Fruit fly (Drosophila melanogaster) whole organism, embryonic: ENCODE results near the gene Agpat4.
A peak's percentile ranks its signal among the peaks of the same experiment; 100 is the strongest.

Experiments
- Atf6 ChIP-seq: fragments of 200-800 bp; sonication (Bioruptor generic); IDR thresholded peaks from 2 replicates; pipeline ENCODE4 v1.3.6; 2022; ENCODE audit warnings: missing biosample characterization, missing genetic modification characterization
- Bgb ChIP-seq: fragments of 200-800 bp; sonication (Bioruptor generic); IDR thresholded peaks from 2 replicates; pipeline ENCODE4 v1.3.6; 2022; ENCODE audit warnings: missing biosample characterization, missing genetic modification characterization; ENCODE audit not compliant: partially characterized antibody
- CG10267 ChIP-seq: fragments of 200-800 bp; sonication (Bioruptor generic); optimal IDR thresholded peaks from 2 replicates; lab custom pipeline; 2018; ENCODE audit warnings: missing biosample characterization, mild to moderate bottlenecking, missing genetic modification characterization, moderate library complexity
- CG10274 ChIP-seq: fragments of 200-800 bp; sonication (Bioruptor generic); optimal IDR thresholded peaks from 3 replicates; lab custom pipeline; 2017; ENCODE audit warnings: missing biosample characterization, mild to moderate bottlenecking, missing genetic modification characterization
- CG12769 ChIP-seq: fragments of 200-800 bp; sonication (Bioruptor generic); optimal IDR thresholded peaks from 2 replicates; lab custom pipeline; 2019; ENCODE audit warnings: missing biosample characterization, mild to moderate bottlenecking, missing genetic modification characterization, moderate library complexity
- CG14710 ChIP-seq: fragments of 200-800 bp; sonication (Bioruptor generic); optimal IDR thresholded peaks from 3 replicates; lab custom pipeline; 2019; ENCODE audit warnings: missing biosample characterization, mild to moderate bottlenecking, missing genetic modification characterization, moderate library complexity
- CG15514 ChIP-seq: fragments of 200-800 bp; sonication (Bioruptor generic); optimal IDR thresholded peaks from 3 replicates; lab custom pipeline; 2017; ENCODE audit warnings: missing biosample characterization, missing genetic modification characterization, mild to moderate bottlenecking, moderate library complexity, missing genetic modification reagents
- CG17612 ChIP-seq: fragments of 200-800 bp; sonication (Bioruptor generic); IDR thresholded peaks from 2 replicates; pipeline ENCODE4 v1.3.6; 2022; ENCODE audit warnings: missing biosample characterization, missing genetic modification characterization
- CG2116 ChIP-seq: fragments of 200-800 bp; sonication (Bioruptor generic); optimal IDR thresholded peaks from 3 replicates; lab custom pipeline; 2018; ENCODE audit warnings: missing biosample characterization, mild to moderate bottlenecking, missing genetic modification characterization
- CG3726 ChIP-seq: fragments of 200-800 bp; sonication (Bioruptor generic); IDR thresholded peaks from 3 replicates; pipeline ENCODE4, ENCODE4 v1.3.6; 2022; ENCODE audit warnings: missing biosample characterization, missing genetic modification characterization
- CG6272 ChIP-seq: fragments of 200-800 bp; sonication (Bioruptor generic); IDR thresholded peaks from 2 replicates; pipeline ENCODE4 v1.3.6; 2022; ENCODE audit warnings: missing biosample characterization, missing genetic modification characterization
- CG7786 ChIP-seq: fragments of 200-800 bp; sonication (Bioruptor generic); optimal IDR thresholded peaks from 2 replicates; lab custom pipeline; 2016; ENCODE audit warnings: missing biosample characterization, missing genetic modification characterization
- CG8089 ChIP-seq: fragments of 200-800 bp; sonication (Bioruptor generic); optimal IDR thresholded peaks from 3 replicates; lab custom pipeline; 2016; ENCODE audit warnings: missing biosample characterization, missing genetic modification characterization
- CG8290 ChIP-seq, 3 experiments: fragments of 200-800 bp; sonication (Bioruptor generic); optimal IDR thresholded peaks; 2 replicates each; lab custom pipeline; 2016 to 2019; ENCODE audit warnings: missing biosample characterization in 3 of 3, missing genetic modification characterization in 3 of 3, mild to moderate bottlenecking in 2 of 3, moderate library complexity in 1 of 3
- CG8944 ChIP-seq: fragments of 200-800 bp; sonication (Bioruptor generic); optimal IDR thresholded peaks from 3 replicates; lab custom pipeline; 2016; ENCODE audit warnings: missing biosample characterization, missing genetic modification characterization
- Dfd ChIP-seq, 2 experiments: fragments of >200 bp; optimal IDR thresholded peaks; 2 replicates each; lab custom pipeline; 2017; ENCODE audit warnings: missing biosample characterization in 2 of 2, missing genetic modification characterization in 2 of 2
- Dll ChIP-seq: fragments of 200-800 bp; sonication (Bioruptor generic); IDR thresholded peaks from 4 replicates; pipeline ENCODE4 v1.3.6; 2022; ENCODE audit warnings: missing biosample characterization, missing genetic modification characterization; ENCODE audit not compliant: partially characterized antibody
- Doc2 ChIP-seq: fragments of 200-800 bp; sonication (Bioruptor generic); IDR thresholded peaks from 2 replicates; pipeline ENCODE4 v1.3.6; 2022; ENCODE audit warnings: missing biosample characterization, missing genetic modification characterization
- Dp ChIP-seq: fragments of 200-800 bp; sonication (Bioruptor generic); optimal IDR thresholded peaks from 2 replicates; lab custom pipeline; 2018; ENCODE audit warnings: missing biosample characterization, mild to moderate bottlenecking, missing genetic modification characterization, moderate library complexity
- E2f2 ChIP-seq: fragments of 200-800 bp; sonication (Bioruptor generic); IDR thresholded peaks from 2 replicates; pipeline ENCODE4 v1.3.6; 2022; ENCODE audit warnings: missing biosample characterization, missing genetic modification characterization
- HLHmδ ChIP-seq: fragments of 200-800 bp; sonication (Bioruptor generic); optimal IDR thresholded peaks from 2 replicates; lab custom pipeline; 2018; ENCODE audit warnings: missing biosample characterization, mild to moderate bottlenecking, missing genetic modification characterization, moderate library complexity
- HmgD ChIP-seq: fragments of 200-800 bp; sonication (Bioruptor generic); optimal IDR thresholded peaks from 3 replicates; lab custom pipeline; 2016; ENCODE audit warnings: missing biosample characterization, missing genetic modification characterization
- Med ChIP-seq: fragments of 200-800 bp; sonication (Bioruptor generic); peaks from one replicate; lab custom pipeline; 2016; ENCODE audit warnings: missing biosample characterization, missing genetic modification characterization, mild to moderate bottlenecking, inconsistent platforms, moderate library complexity
- Pdp1 ChIP-seq, 2 experiments: fragments of 200-800 bp; sonication (Bioruptor generic); optimal IDR thresholded peaks; 3 replicates each; lab custom pipeline; 2016; ENCODE audit warnings: missing biosample characterization in 2 of 2, missing genetic modification characterization in 2 of 2, mild to moderate bottlenecking in 1 of 2, moderate library complexity in 1 of 2
- Rx ChIP-seq: fragments of 200-800 bp; sonication (Bioruptor generic); IDR thresholded peaks from 2 replicates; pipeline ENCODE4 v1.3.6; 2022; ENCODE audit warnings: missing biosample characterization, missing genetic modification characterization
- Sin3A ChIP-seq: fragments of >200 bp; optimal IDR thresholded peaks from 2 replicates; lab custom pipeline; 2018
- Trl ChIP-seq, 3 experiments: fragments of >200 bp in 2 of 3; fragments of 200-800 bp in 1 of 3; sonication (Bioruptor generic) in 1 of 3; optimal IDR thresholded peaks; 2 replicates in 1 of 3; 3 replicates in 2 of 3; lab custom pipeline; 2016 to 2017; ENCODE audit warnings: missing biosample characterization in 1 of 3, missing genetic modification characterization in 1 of 3
- ac ChIP-seq: fragments of 200-800 bp; sonication (Bioruptor generic); optimal IDR thresholded peaks from 3 replicates; lab custom pipeline; 2017; ENCODE audit warnings: missing biosample characterization, mild to moderate bottlenecking, missing genetic modification characterization
- bbx ChIP-seq: fragments of 200-800 bp; sonication (Bioruptor generic); IDR thresholded peaks from 2 replicates; pipeline ENCODE4 v1.3.6; 2022; ENCODE audit warnings: missing biosample characterization, missing genetic modification characterization; ENCODE audit not compliant: partially characterized antibody
- cg ChIP-seq: fragments of 200-800 bp; sonication (Bioruptor generic); optimal IDR thresholded peaks from 3 replicates; lab custom pipeline; 2019; ENCODE audit warnings: missing biosample characterization, mild to moderate bottlenecking, missing genetic modification characterization, moderate library complexity
- chinmo ChIP-seq: fragments of 200-800 bp; sonication (Bioruptor generic); IDR thresholded peaks from 4 replicates; pipeline ENCODE4 v1.3.6; 2022; ENCODE audit warnings: missing biosample characterization, missing genetic modification characterization; ENCODE audit not compliant: partially characterized antibody
- ci ChIP-seq: fragments of 200-800 bp; sonication (Bioruptor generic); IDR thresholded peaks from 3 replicates; pipeline ENCODE4 v1.3.6; 2022; ENCODE audit warnings: missing biosample characterization, missing genetic modification characterization
- dan ChIP-seq: fragments of 200-800 bp; sonication (Bioruptor generic); IDR thresholded peaks from 2 replicates; pipeline ENCODE4 v1.3.6; 2022; ENCODE audit warnings: missing biosample characterization, missing genetic modification characterization
- fd3F ChIP-seq: fragments of 200-800 bp; sonication (Bioruptor generic); optimal IDR thresholded peaks from 2 replicates; lab custom pipeline; 2018; ENCODE audit warnings: missing biosample characterization, mild to moderate bottlenecking, missing genetic modification characterization, moderate library complexity
- ftz-f1 ChIP-seq: fragments of 200-800 bp; sonication (Bioruptor generic); optimal IDR thresholded peaks from 2 replicates; lab custom pipeline; 2016; ENCODE audit warnings: missing biosample characterization, missing genetic modification characterization
- grn ChIP-seq: fragments of 200-800 bp; sonication (Bioruptor generic); optimal IDR thresholded peaks from 3 replicates; lab custom pipeline; 2017; ENCODE audit warnings: missing biosample characterization, missing genetic modification characterization
- ham ChIP-seq: fragments of 200-800 bp; sonication (Bioruptor generic); IDR thresholded peaks from 2 replicates; pipeline ENCODE4 v1.3.6; 2022; ENCODE audit warnings: missing biosample characterization, missing genetic modification characterization
- ind ChIP-seq: fragments of 200-800 bp; sonication (Bioruptor generic); optimal IDR thresholded peaks from 3 replicates; lab custom pipeline; 2016; ENCODE audit warnings: missing biosample characterization, missing genetic modification characterization
- insv ChIP-seq, 2 experiments: fragments of 200-800 bp; sonication (Bioruptor generic); optimal IDR thresholded peaks; 3 replicates each; lab custom pipeline; 2016 to 2018; ENCODE audit warnings: missing biosample characterization in 2 of 2, missing genetic modification characterization in 2 of 2
- lbe ChIP-seq: fragments of 200-800 bp; sonication (Bioruptor generic); optimal IDR thresholded peaks from 2 replicates; lab custom pipeline; 2016; ENCODE audit warnings: missing biosample characterization, mild to moderate bottlenecking, missing genetic modification characterization
- lola ChIP-seq, 3 experiments: fragments of >200 bp in 2 of 3; fragments of 200-800 bp in 1 of 3; sonication (Bioruptor generic) in 1 of 3; optimal IDR thresholded peaks; 2 replicates each; lab custom pipeline; 2017 to 2019; ENCODE audit warnings: missing biosample characterization in 3 of 3, missing genetic modification characterization in 3 of 3, mild to moderate bottlenecking in 1 of 3, moderate library complexity in 1 of 3
- mirr ChIP-seq: fragments of 200-800 bp; sonication (Bioruptor generic); optimal IDR thresholded peaks from 3 replicates; lab custom pipeline; 2018; ENCODE audit warnings: missing biosample characterization, mild to moderate bottlenecking, missing genetic modification characterization
- onecut ChIP-seq: fragments of 200-800 bp; sonication (Bioruptor generic); IDR thresholded peaks from 2 replicates; pipeline ENCODE4 v1.3.6; 2022; ENCODE audit warnings: missing biosample characterization, missing genetic modification characterization
- pros ChIP-seq: fragments of 200-800 bp; sonication (Bioruptor generic); optimal IDR thresholded peaks from 3 replicates; lab custom pipeline; 2019; ENCODE audit warnings: missing biosample characterization, mild to moderate bottlenecking, missing genetic modification characterization, moderate library complexity
- sd ChIP-seq: fragments of 200-800 bp; sonication (Bioruptor generic); optimal IDR thresholded peaks from 3 replicates; lab custom pipeline; 2018; ENCODE audit warnings: missing biosample characterization, mild to moderate bottlenecking, missing genetic modification characterization, moderate library complexity
- vvl ChIP-seq: fragments of 200-800 bp; sonication (Bioruptor generic); IDR thresholded peaks from 2 replicates; pipeline ENCODE4 v1.3.6; 2022; ENCODE audit warnings: missing biosample characterization, missing genetic modification characterization
- wdn ChIP-seq: fragments of 200-800 bp; sonication (Bioruptor generic); IDR thresholded peaks from 2 replicates; pipeline ENCODE4 v1.3.6; 2022; ENCODE audit warnings: missing biosample characterization, missing genetic modification characterization
- zen2 ChIP-seq: fragments of 200-800 bp; sonication (Bioruptor generic); IDR thresholded peaks from 3 replicates; pipeline ENCODE4 v1.3.6; 2022; ENCODE audit warnings: missing biosample characterization, missing genetic modification characterization; ENCODE audit not compliant: partially characterized antibody

Agpat4 gene

DNA sequence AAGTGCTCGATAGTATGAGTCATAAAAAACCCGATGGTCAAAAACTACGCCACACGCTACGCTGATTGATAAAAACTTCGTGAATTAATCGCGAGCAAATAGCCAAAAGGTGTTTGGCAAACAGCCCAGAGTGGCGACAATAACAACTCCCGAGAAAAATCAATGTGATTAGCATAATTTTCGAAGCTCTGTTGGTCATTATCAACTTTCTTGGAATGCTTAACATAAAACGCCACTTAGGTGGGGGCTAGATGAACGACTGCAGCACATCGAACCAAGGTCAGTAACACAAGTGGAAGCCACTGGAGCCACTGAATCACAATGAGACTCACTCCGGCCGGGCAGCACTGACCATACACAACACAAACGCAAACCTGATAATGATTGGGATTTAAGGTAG, 43.6 kb downstream of the Agpat4 start (continued):
- no peak for TF ChIP-seq CG2116 (GFP tag; lab: Kevin White, UChicago)
- TF ChIP-seq sd (tag; lab: Kevin White, UChicago), result peak; percentile 66
- no peak for TF ChIP-seq dan (GFP tag; lab: Robert Waterston, UW)
- TF ChIP-seq HLHmδ (GFP tag; lab: Kevin White, UChicago), result no peak
- no peak for TF ChIP-seq CG10267 (tag; lab: Kevin White, UChicago)
- TF ChIP-seq Sin3A (lab: Kevin White, UChicago), result no peak
- no peak for TF ChIP-seq CG10274 (GFP tag; lab: Kevin White, UChicago)
- TF ChIP-seq CG14710, result no peak
- no peak for TF ChIP-seq CG7786 (GFP tag; lab: Kevin White, UChicago)
- TF ChIP-seq lbe, result no peak
- TF ChIP-seq pros (GFP tag; lab: Kevin White, UChicago), result peak; percentile 62
- peak; percentile 20 for TF ChIP-seq Med (GFP tag; lab: Kevin White, UChicago)
- TF ChIP-seq Atf6 (GFP tag; lab: Robert Waterston, UW), result no peak
- TF ChIP-seq ind (GFP tag; lab: Kevin White, UChicago), result no peak
- TF ChIP-seq Rx (GFP tag; lab: Robert Waterston, UW), result no peak
- TF ChIP-seq wdn (GFP tag; lab: Robert Waterston, UW), result no peak
- peak; percentile 61 for TF ChIP-seq onecut (GFP tag; lab: Robert Waterston, UW)
- TF ChIP-seq CG3726 (GFP tag; lab: Robert Waterston, UW), result no peak
- TF ChIP-seq Pdp1 (GFP tag; optimal IDR thresholded peaks at IDR 0.05; lab: Kevin White, UChicago), result no peak
- TF ChIP-seq vvl (GFP tag; lab: Robert Waterston, UW), result peak; percentile 83
- TF ChIP-seq chinmo (GFP tag; lab: Robert Waterston, UW), result peak; percentile 71; the same call in 1 of the 4 replicates
- no peak for TF ChIP-seq mirr (GFP tag; lab: Kevin White, UChicago)
- no peak for TF ChIP-seq Trl (optimal IDR thresholded peaks at IDR 0.05; lab: Kevin White, UChicago)
- no peak for TF ChIP-seq Trl (GFP tag; optimal IDR thresholded peaks at IDR 0.05; lab: Kevin White, UChicago)
- TF ChIP-seq ham, result no peak
- TF ChIP-seq, all 482 proteins: peak for 15

DNA sequence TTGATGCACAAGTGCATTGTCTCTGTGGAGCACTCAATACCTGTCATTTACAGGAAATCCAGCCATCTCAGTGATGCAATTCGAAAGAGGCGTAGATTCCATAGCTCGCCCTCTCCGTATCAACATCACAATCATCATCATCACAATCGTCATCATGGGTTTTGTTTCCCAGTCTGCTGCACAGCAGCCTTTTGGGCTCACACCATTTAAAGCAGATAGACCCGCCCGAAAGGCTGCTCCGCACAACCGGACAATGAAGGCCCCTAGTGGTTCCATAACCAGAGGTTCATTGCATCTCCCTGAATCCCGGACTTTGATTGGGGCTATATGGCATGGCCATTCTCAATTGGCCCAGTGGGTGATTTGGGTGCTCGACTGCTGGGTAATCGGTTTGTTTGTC, 46.5 kb downstream of the Agpat4 start:
- no peak for TF ChIP-seq Dll (GFP tag; lab: Robert Waterston, UW)
- TF ChIP-seq ci, result peak; percentile 58; the same call in 1 of the 3 replicates
- TF ChIP-seq vvl (GFP tag; lab: Robert Waterston, UW), result peak; percentile 24; the same call in 1 of the 2 replicates
- no peak for TF ChIP-seq CG6272 (GFP tag; lab: Robert Waterston, UW)
- TF ChIP-seq Dp, result no peak
- no peak for TF ChIP-seq CG8089 (GFP tag; lab: Kevin White, UChicago)
- peak; percentile 38; the same call in 1 of the 2 replicates for TF ChIP-seq bbx (GFP tag; lab: Robert Waterston, UW)
- peak; percentile 35; the same call in 1 of the 2 replicates for TF ChIP-seq CG17612 (GFP tag; lab: Robert Waterston, UW)
- TF ChIP-seq insv (GFP tag; optimal IDR thresholded peaks at IDR 0.05; lab: Kevin White, UChicago), result no peak
- no peak for TF ChIP-seq grn
- TF ChIP-seq CG8290 (GFP tag; optimal IDR thresholded peaks at IDR 0.05; lab: Kevin White, UChicago), result no peak
- peak in 1 of 2 experiments; percentile 31 for TF ChIP-seq CG8290 (tag; optimal IDR thresholded peaks at IDR 0.05; lab: Kevin White, UChicago)
- TF ChIP-seq CG8944, result no peak
- 0 out of 3 replicates have a peak, but pooled peaks have one; percentile 13 for TF ChIP-seq zen2 (GFP tag; lab: Robert Waterston, UW)
- no peak for TF ChIP-seq Dfd (GFP tag; optimal IDR thresholded peaks at IDR 0.05; lab: Kevin White, UChicago)
- TF ChIP-seq CG12769, result peak; percentile 46
- TF ChIP-seq Bgb (GFP tag; lab: Robert Waterston, UW), result peak; percentile 18; the same call in 1 of the 2 replicates
- TF ChIP-seq fd3F, result no peak
- peak in 1 of 3 experiments; percentile 53 for TF ChIP-seq lola (GFP tag; optimal IDR thresholded peaks at IDR 0.05; lab: Kevin White, UChicago)
- no peak for TF ChIP-seq Doc2 (GFP tag; lab: Robert Waterston, UW)
- TF ChIP-seq ac (GFP tag; lab: Kevin White, UChicago), result no peak
- TF ChIP-seq CG15514, result peak; percentile 96
- no peak for TF ChIP-seq HmgD (GFP tag; lab: Kevin White, UChicago)
- no peak for TF ChIP-seq cg (GFP tag; lab: Kevin White, UChicago)
- TF ChIP-seq Pdp1 (GFP tag; optimal IDR thresholded peaks at IDR 0.05; lab: Kevin White, UChicago), result peak in 1 of 2 experiments; percentile 65
- TF ChIP-seq ftz-f1 (GFP tag; lab: Kevin White, UChicago), result peak; percentile 44
- TF ChIP-seq E2f2, result peak; percentile 9; the same call in 1 of the 2 replicates
